Fruit fly (Drosophila melanogaster) whole organism, embryonic: Measurements from ENCODE around the gene CG13138.

Experiments
- B-H2 ChIP-seq: fragments of 200-800 bp; sonication (Bioruptor generic); optimal IDR thresholded peaks from 2 replicates; lab custom pipeline; 2018; ENCODE audit warnings: missing biosample characterization, mild to moderate bottlenecking, missing genetic modification characterization
- CG11085 ChIP-seq: fragments of 200-800 bp; sonication (Bioruptor generic); IDR thresholded peaks from 2 replicates; pipeline ENCODE4 v1.3.6; 2022; ENCODE audit warnings: missing biosample characterization, missing genetic modification characterization
- CG11504 ChIP-seq: fragments of 200-800 bp; sonication (Bioruptor generic); optimal IDR thresholded peaks from 3 replicates; lab custom pipeline; 2019; ENCODE audit warnings: missing biosample characterization, mild to moderate bottlenecking, missing genetic modification characterization, moderate library complexity
- CG12659 ChIP-seq: fragments of 200-800 bp; sonication (Bioruptor generic); optimal IDR thresholded peaks from 3 replicates; lab custom pipeline; 2017; ENCODE audit warnings: mild to moderate bottlenecking, missing biosample characterization, missing genetic modification reagents, missing genetic modification characterization
- CG13287 ChIP-seq: fragments of 200-800 bp; sonication (Bioruptor generic); IDR thresholded peaks from 2 replicates; pipeline ENCODE4 v1.3.6; 2022; ENCODE audit warnings: missing biosample characterization, missing genetic modification characterization; ENCODE audit not compliant: partially characterized antibody
- CG14441 ChIP-seq: fragments of 200-800 bp; sonication (Bioruptor generic); IDR thresholded peaks from 2 replicates; pipeline ENCODE4 v1.3.6; 2022; ENCODE audit warnings: missing biosample characterization, missing genetic modification characterization
- CG15073 ChIP-seq: fragments of 200-800 bp; sonication (Bioruptor generic); optimal IDR thresholded peaks from 2 replicates; lab custom pipeline; 2016; ENCODE audit warnings: missing biosample characterization, missing genetic modification characterization
- CG1529 ChIP-seq: fragments of 200-800 bp; sonication (Bioruptor generic); optimal IDR thresholded peaks from 3 replicates; lab custom pipeline; 2018; ENCODE audit warnings: missing biosample characterization, missing genetic modification characterization
- CG1603 ChIP-seq: fragments of 200-800 bp; sonication (Bioruptor generic); optimal IDR thresholded peaks from 2 replicates; lab custom pipeline; 2019; ENCODE audit warnings: missing biosample characterization, mild to moderate bottlenecking, missing genetic modification characterization, moderate library complexity
- CG1647 ChIP-seq: fragments of 200-800 bp; sonication (Bioruptor generic); optimal IDR thresholded peaks from 3 replicates; lab custom pipeline; 2016; ENCODE audit warnings: missing biosample characterization, missing genetic modification characterization
- CG2712 ChIP-seq: fragments of 200-800 bp; optimal IDR thresholded peaks from 3 replicates; lab custom pipeline; 2019; ENCODE audit warnings: missing biosample characterization, mild to moderate bottlenecking, missing genetic modification characterization, moderate library complexity
- CG30020 ChIP-seq: fragments of 200-800 bp; optimal IDR thresholded peaks from 2 replicates; lab custom pipeline; 2019; ENCODE audit warnings: missing biosample characterization, mild to moderate bottlenecking, missing genetic modification characterization, moderate library complexity
- CG30403 ChIP-seq: fragments of 200-800 bp; sonication (Bioruptor generic); optimal IDR thresholded peaks from 3 replicates; lab custom pipeline; 2016; ENCODE audit warnings: missing biosample characterization, missing genetic modification characterization
- CG34224 ChIP-seq: fragments of 200-800 bp; sonication (Bioruptor generic); IDR thresholded peaks from 3 replicates; pipeline ENCODE4 v1.3.6; 2022; ENCODE audit warnings: missing biosample characterization, missing genetic modification characterization; ENCODE audit not compliant: partially characterized antibody
- CG34376 ChIP-seq: fragments of 200-800 bp; sonication (Bioruptor generic); optimal IDR thresholded peaks from 2 replicates; lab custom pipeline; 2018; ENCODE audit warnings: missing biosample characterization, mild to moderate bottlenecking, missing genetic modification characterization
- CG4617 ChIP-seq: fragments of 200-800 bp; sonication (Bioruptor generic); optimal IDR thresholded peaks from 3 replicates; lab custom pipeline; 2016; ENCODE audit warnings: missing biosample characterization, missing genetic modification characterization, borderline replicate concordance
- CG6689 ChIP-seq: fragments of 200-800 bp; sonication (Bioruptor generic); IDR thresholded peaks from 2 replicates; pipeline ENCODE4 v1.3.6; 2022; ENCODE audit warnings: missing biosample characterization, missing genetic modification characterization
- CG7271 ChIP-seq: fragments of 200-800 bp; sonication (Bioruptor generic); optimal IDR thresholded peaks from 2 replicates; lab custom pipeline; 2018; ENCODE audit warnings: missing biosample characterization, mild to moderate bottlenecking, missing genetic modification characterization, moderate library complexity
- CG8281 ChIP-seq: fragments of 200-800 bp; sonication (Bioruptor generic); optimal IDR thresholded peaks from 2 replicates; lab custom pipeline; 2018; ENCODE audit warnings: missing biosample characterization, mild to moderate bottlenecking, missing genetic modification characterization, moderate library complexity
- CG8924 ChIP-seq: fragments of 200-800 bp; optimal IDR thresholded peaks from 3 replicates; lab custom pipeline; 2019; ENCODE audit warnings: missing biosample characterization, mild to moderate bottlenecking, missing genetic modification characterization, moderate library complexity
- Drgx ChIP-seq: fragments of 200-800 bp; sonication (Bioruptor generic); IDR thresholded peaks from 2 replicates; pipeline ENCODE4 v1.3.6; 2022; ENCODE audit warnings: missing biosample characterization, missing genetic modification characterization
- E2f2 ChIP-seq: fragments of 200-800 bp; sonication (Bioruptor generic); IDR thresholded peaks from 2 replicates; pipeline ENCODE4 v1.3.6; 2022; ENCODE audit warnings: missing biosample characterization, missing genetic modification characterization
- HLH4C ChIP-seq: fragments of 200-800 bp; sonication (Bioruptor generic); IDR thresholded peaks from 3 replicates; pipeline ENCODE4 v1.3.6; 2022; ENCODE audit warnings: missing biosample characterization, missing genetic modification characterization; ENCODE audit not compliant: partially characterized antibody
- Hey ChIP-seq: fragments of 200-800 bp; sonication (Bioruptor generic); optimal IDR thresholded peaks from 3 replicates; lab custom pipeline; 2018; ENCODE audit warnings: missing biosample characterization, mild to moderate bottlenecking, missing genetic modification characterization
- MBD-R2 ChIP-seq: fragments of 200-800 bp; sonication (Bioruptor generic); IDR thresholded peaks from 2 replicates; pipeline ENCODE4 v1.3.6; 2022; ENCODE audit warnings: missing biosample characterization, missing genetic modification characterization
- MESR4 ChIP-seq: fragments of 200-800 bp; sonication (Bioruptor generic); optimal IDR thresholded peaks from 2 replicates; lab custom pipeline; 2018; ENCODE audit warnings: missing biosample characterization, mild to moderate bottlenecking, missing genetic modification characterization, moderate library complexity
- Opbp ChIP-seq: fragments of 200-800 bp; sonication (Bioruptor generic); IDR thresholded peaks from 3 replicates; pipeline ENCODE4 v1.3.6; 2022; ENCODE audit warnings: missing biosample characterization, missing genetic modification characterization; ENCODE audit not compliant: partially characterized antibody
- Pdp1 ChIP-seq, 2 experiments: fragments of 200-800 bp; sonication (Bioruptor generic); optimal IDR thresholded peaks; 3 replicates each; lab custom pipeline; 2016; ENCODE audit warnings: missing biosample characterization in 2 of 2, missing genetic modification characterization in 2 of 2, mild to moderate bottlenecking in 1 of 2, moderate library complexity in 1 of 2
- Scr ChIP-seq: fragments of 200-800 bp; sonication (Bioruptor generic); IDR thresholded peaks from 2 replicates; pipeline ENCODE4 v1.3.6; 2022; ENCODE audit warnings: missing biosample characterization, missing genetic modification characterization; ENCODE audit not compliant: partially characterized antibody
- Sox100B ChIP-seq: fragments of 200-800 bp; sonication (Bioruptor generic); optimal IDR thresholded peaks from 3 replicates; lab custom pipeline; 2018; ENCODE audit warnings: missing biosample characterization, mild to moderate bottlenecking, missing genetic modification characterization
- YL-1 ChIP-seq: fragments of 200-800 bp; sonication (Bioruptor generic); optimal IDR thresholded peaks from 3 replicates; lab custom pipeline; 2017; ENCODE audit warnings: missing biosample characterization, mild to moderate bottlenecking, missing genetic modification characterization
- bbx ChIP-seq: fragments of 200-800 bp; sonication (Bioruptor generic); IDR thresholded peaks from 2 replicates; pipeline ENCODE4 v1.3.6; 2022; ENCODE audit warnings: missing biosample characterization, missing genetic modification characterization; ENCODE audit not compliant: partially characterized antibody
- dysf ChIP-seq: fragments of 200-800 bp; sonication (Bioruptor generic); IDR thresholded peaks from 3 replicates; pipeline ENCODE4 v1.3.6; 2022; ENCODE audit warnings: missing biosample characterization, missing genetic modification characterization
- eve ChIP-seq, 2 experiments: fragments of >200 bp; optimal IDR thresholded peaks; 2 replicates each; lab custom pipeline; 2017; ENCODE audit warnings: missing biosample characterization in 2 of 2, missing genetic modification characterization in 2 of 2
- gfzf ChIP-seq: fragments of 200-800 bp; sonication (Bioruptor generic); optimal IDR thresholded peaks from 2 replicates; lab custom pipeline; 2016; ENCODE audit warnings: missing biosample characterization, mild to moderate bottlenecking, missing genetic modification characterization, moderate library complexity
- ham ChIP-seq: fragments of 200-800 bp; sonication (Bioruptor generic); IDR thresholded peaks from 2 replicates; pipeline ENCODE4 v1.3.6; 2022; ENCODE audit warnings: missing biosample characterization, missing genetic modification characterization
- onecut ChIP-seq: fragments of 200-800 bp; sonication (Bioruptor generic); IDR thresholded peaks from 2 replicates; pipeline ENCODE4 v1.3.6; 2022; ENCODE audit warnings: missing biosample characterization, missing genetic modification characterization
- otp ChIP-seq: fragments of 200-800 bp; sonication (Bioruptor generic); IDR thresholded peaks from 3 replicates; pipeline ENCODE4, ENCODE4 v1.3.6; 2022; ENCODE audit warnings: missing biosample characterization, missing genetic modification characterization
- pzg ChIP-seq: fragments of 200-800 bp; sonication (Bioruptor generic); optimal IDR thresholded peaks from 3 replicates; lab custom pipeline; 2018; ENCODE audit warnings: missing biosample characterization, mild to moderate bottlenecking, missing genetic modification characterization, moderate library complexity
- row ChIP-seq: fragments of 200-800 bp; sonication (Bioruptor generic); IDR thresholded peaks from 3 replicates; pipeline ENCODE4 v1.3.6; 2022; ENCODE audit warnings: missing biosample characterization, missing genetic modification characterization
- stwl ChIP-seq: fragments of 200-800 bp; sonication (Bioruptor generic); optimal IDR thresholded peaks from 3 replicates; lab custom pipeline; 2018; ENCODE audit warnings: missing biosample characterization, mild to moderate bottlenecking, missing genetic modification characterization, moderate library complexity
- tgo ChIP-seq: fragments of 200-800 bp; sonication (Bioruptor generic); IDR thresholded peaks from 3 replicates; pipeline ENCODE4 v1.3.6; 2022; ENCODE audit warnings: missing biosample characterization, missing genetic modification characterization
- trem ChIP-seq: fragments of 200-800 bp; optimal IDR thresholded peaks from 3 replicates; lab custom pipeline; 2019; ENCODE audit warnings: missing biosample characterization, mild to moderate bottlenecking, missing genetic modification characterization, moderate library complexity
- trh ChIP-seq: fragments of 200-800 bp; sonication (Bioruptor generic); optimal IDR thresholded peaks from 2 replicates; lab custom pipeline; 2016; ENCODE audit warnings: missing biosample characterization, missing genetic modification characterization
- unc-4 ChIP-seq: fragments of 200-800 bp; sonication (Bioruptor generic); IDR thresholded peaks from 2 replicates; pipeline ENCODE4 v1.3.6; 2022; ENCODE audit warnings: missing biosample characterization, missing genetic modification characterization; ENCODE audit not compliant: partially characterized antibody
- wek ChIP-seq: fragments of 200-800 bp; sonication (Bioruptor generic); optimal IDR thresholded peaks from 3 replicates; lab custom pipeline; 2018; ENCODE audit warnings: missing biosample characterization, mild to moderate bottlenecking, missing genetic modification characterization, moderate library complexity
- zen2 ChIP-seq: fragments of 200-800 bp; sonication (Bioruptor generic); IDR thresholded peaks from 3 replicates; pipeline ENCODE4 v1.3.6; 2022; ENCODE audit warnings: missing biosample characterization, missing genetic modification characterization; ENCODE audit not compliant: partially characterized antibody

The CG13138 gene

DNA sequence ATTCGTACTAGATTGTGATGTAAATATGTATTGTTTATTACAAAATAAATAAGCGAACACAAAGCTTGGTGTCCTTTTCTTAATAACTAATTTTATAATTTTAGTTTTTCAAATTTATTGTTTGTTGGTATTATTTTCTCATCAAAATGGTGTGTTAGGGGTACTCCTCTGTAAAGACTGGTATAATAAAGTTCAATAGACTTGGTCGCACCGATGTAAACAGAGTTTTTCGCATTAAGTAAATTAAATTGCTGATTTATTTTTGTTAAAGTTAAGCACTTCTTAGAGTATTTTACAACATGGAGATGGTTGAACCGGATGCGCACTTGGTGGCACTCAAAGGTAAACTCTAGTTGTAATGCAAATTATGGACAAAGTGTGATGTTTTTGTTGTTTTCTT, 35.3 kb downstream of the CG13138 start, which contains the start of gene CG4953 (continued):
- no peak for TF ChIP-seq CG15073 (GFP tag; lab: Kevin White, UChicago)
- no peak for TF ChIP-seq HLH4C (GFP tag; lab: Robert Waterston, UW)
- TF ChIP-seq CG1603 (tag; lab: Kevin White, UChicago), result peak; percentile 3
- TF ChIP-seq CG8281 (tag; lab: Kevin White, UChicago), result no peak
- TF ChIP-seq onecut (GFP tag; lab: Robert Waterston, UW), result no peak
- peak; percentile 32 for TF ChIP-seq stwl (tag; lab: Kevin White, UChicago)
- TF ChIP-seq CG6689 (GFP tag; lab: Robert Waterston, UW), result no peak
- TF ChIP-seq CG1529 (GFP tag; lab: Kevin White, UChicago), result no peak
- TF ChIP-seq gfzf (GFP tag; lab: Kevin White, UChicago), result peak; percentile 67
- TF ChIP-seq CG11085 (GFP tag; lab: Robert Waterston, UW), result no peak
- no peak for TF ChIP-seq CG30403 (GFP tag; lab: Kevin White, UChicago)
- TF ChIP-seq CG12659 (GFP tag; lab: Kevin White, UChicago), result peak; percentile 4
- peak; percentile 26; the same call in 1 of the 2 replicates for TF ChIP-seq E2f2 (GFP tag; lab: Robert Waterston, UW)
- TF ChIP-seq ham (GFP tag; lab: Robert Waterston, UW), result no peak
- TF ChIP-seq MBD-R2 (GFP tag; lab: Robert Waterston, UW), result peak; percentile 66
- peak; percentile 25 for TF ChIP-seq CG4617 (GFP tag; lab: Kevin White, UChicago)
- TF ChIP-seq wek, result peak; percentile 93

DNA sequence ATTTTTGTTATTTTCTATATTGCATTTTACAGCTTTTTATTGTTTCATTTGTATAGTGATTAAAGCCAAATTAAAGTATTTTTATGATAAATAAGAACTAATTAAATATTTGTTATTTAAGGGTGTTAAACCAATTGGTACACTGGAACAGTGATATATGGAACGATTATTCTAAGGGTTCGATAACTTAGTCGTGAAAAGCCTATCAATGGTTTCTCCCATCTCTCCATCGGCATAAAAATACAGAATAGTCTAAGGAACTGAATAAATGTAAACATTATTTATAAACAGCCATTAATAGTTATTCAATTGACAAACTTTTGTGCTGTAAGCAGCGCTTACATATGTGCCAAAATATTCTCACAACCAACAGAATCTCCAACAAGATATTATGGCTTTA, 36.7 kb downstream of the CG13138 start, which contains the start of gene Mob3:
TSS of gene Mob3 (plus strand) at position 208 of the 400 bp plus-strand sequence.
- TF ChIP-seq pzg (GFP tag; lab: Kevin White, UChicago) (peak; percentile 37), onecut (GFP tag; lab: Robert Waterston, UW) (no peak), Opbp (GFP tag; lab: Robert Waterston, UW) (peak; percentile 55; the same call in 1 of the 3 replicates), CG34376 (GFP tag; lab: Kevin White, UChicago) (peak; percentile 0), Pdp1 (GFP tag; optimal IDR thresholded peaks at IDR 0.05; lab: Kevin White, UChicago) (no peak), tgo (no peak), YL-1 (GFP tag; lab: Kevin White, UChicago) (peak; percentile 53), CG8924 (tag; lab: Kevin White, UChicago) (no peak), Sox100B (GFP tag; lab: Kevin White, UChicago) (no peak), trh (GFP tag; lab: Kevin White, UChicago) (no peak), CG2712 (tag; lab: Kevin White, UChicago) (peak; percentile 22), CG11504 (no peak), trem (peak; percentile 23), dysf (GFP tag; lab: Robert Waterston, UW) (no peak), zen2 (GFP tag; lab: Robert Waterston, UW) (no peak; the same call in 2 of the 3 replicates), CG14441 (GFP tag; lab: Robert Waterston, UW) (no peak), Scr (GFP tag; lab: Robert Waterston, UW) (peak; percentile 58), eve (GFP tag; optimal IDR thresholded peaks at IDR 0.05; lab: Kevin White, UChicago) (peak in 1 of 2 experiments; percentile 56), CG1529 (GFP tag; lab: Kevin White, UChicago) (no peak), B-H2 (no peak), CG30020 (peak; percentile 94), row (GFP tag; lab: Robert Waterston, UW) (peak; percentile 42; the same call in 1 of the 3 replicates), otp (GFP tag; lab: Robert Waterston, UW) (no peak), MBD-R2 (GFP tag; lab: Robert Waterston, UW) (peak; percentile 68), Hey (tag; lab: Kevin White, UChicago) (no peak), CG34224 (GFP tag; lab: Robert Waterston, UW) (0 out of 3 replicates have a peak, but pooled peaks have one; percentile 54), CG13287 (peak; percentile 65), unc-4 (GFP tag; lab: Robert Waterston, UW) (peak; percentile 35; the same call in 1 of the 2 replicates), CG12659 (GFP tag; lab: Kevin White, UChicago) (peak; percentile 31), bbx (GFP tag; lab: Robert Waterston, UW) (peak; percentile 34; the same call in 1 of the 2 replicates), MESR4 (GFP tag; lab: Kevin White, UChicago) (peak; percentile 37), Drgx (GFP tag; lab: Robert Waterston, UW) (no peak), CG1647 (no peak), CG7271 (tag; lab: Kevin White, UChicago) (no peak)
